Worm (Caenorhabditis elegans) whole organism, mixed stage, embryonic: ENCODE data around the gene F22D3.4.

ENCODE experiments used
- M03D4.4 ChIP-seq: sonication (generic microtip); optimal IDR thresholded peaks from 2 replicates; lab custom pipeline; 2017; ENCODE audit warnings: mild to moderate bottlenecking, missing genetic modification characterization, missing compliant biosample characterization
- bed-3 ChIP-seq: fragments of 200-800 bp; sonication (Bioruptor generic); optimal IDR thresholded peaks from 3 replicates; lab custom pipeline; 2018; ENCODE audit warnings: mild to moderate bottlenecking, missing genetic modification characterization, moderate library complexity, missing compliant biosample characterization
- blmp-1 ChIP-seq: fragments of 150-350 bp; optimal IDR thresholded peaks from 2 replicates; lab custom pipeline; 2014; ENCODE audit warnings: missing biosample characterization, missing genetic modification characterization
- ceh-39 ChIP-seq: fragments of 150-350 bp; optimal IDR thresholded peaks from 2 replicates; lab custom pipeline; 2014; ENCODE audit warnings: missing biosample characterization, missing genetic modification characterization
- ceh-43 ChIP-seq: fragments of 200-800 bp; sonication (Bioruptor generic); optimal IDR thresholded peaks from 2 replicates; lab custom pipeline; 2018; ENCODE audit warnings: mild to moderate bottlenecking, missing genetic modification characterization, moderate library complexity, missing compliant biosample characterization
- ceh-83 ChIP-seq: fragments of 200-800 bp; sonication (Bioruptor generic); optimal IDR thresholded peaks from 2 replicates; lab custom pipeline; 2018; ENCODE audit warnings: mild to moderate bottlenecking, missing genetic modification characterization, missing compliant biosample characterization
- ces-1 ChIP-seq: fragments of 150-350 bp; optimal IDR thresholded peaks from 2 replicates; lab custom pipeline; 2014; ENCODE audit warnings: missing biosample characterization, missing genetic modification reagents, missing genetic modification characterization
- cnd-1 ChIP-seq: fragments of 200-800 bp; sonication (Bioruptor generic); optimal IDR thresholded peaks from 2 replicates; lab custom pipeline; 2018; ENCODE audit warnings: mild to moderate bottlenecking, missing genetic modification characterization, missing compliant biosample characterization
- drap-1 ChIP-seq: fragments of 200-800 bp; sonication (Bioruptor generic); optimal IDR thresholded peaks from 3 replicates; lab custom pipeline; 2018; ENCODE audit warnings: mild to moderate bottlenecking, missing genetic modification characterization, missing compliant biosample characterization
- elt-1 ChIP-seq: sonication (generic microtip); optimal IDR thresholded peaks from 2 replicates; lab custom pipeline; 2017; ENCODE audit warnings: missing genetic modification characterization, mild to moderate bottlenecking, missing compliant biosample characterization, antibody characterized with exemption, moderate library complexity, borderline replicate concordance; ENCODE audit not compliant: insufficient read depth
- elt-3 ChIP-seq: fragments of 150-350 bp; optimal IDR thresholded peaks from 2 replicates; lab custom pipeline; 2014; ENCODE audit warnings: missing biosample characterization, missing genetic modification characterization
- ham-2 ChIP-seq: fragments of 200-800 bp; sonication (Bioruptor generic); optimal IDR thresholded peaks from 2 replicates; lab custom pipeline; 2018; ENCODE audit warnings: mild to moderate bottlenecking, missing genetic modification characterization, missing compliant biosample characterization
- lin-13 ChIP-seq: fragments of 150-350 bp; optimal IDR thresholded peaks from 2 replicates; lab custom pipeline; 2014; ENCODE audit warnings: missing biosample characterization, missing genetic modification characterization
- mab-5 ChIP-seq: fragments of 150-350 bp; optimal IDR thresholded peaks from 2 replicates; lab custom pipeline; 2014; ENCODE audit warnings: missing biosample characterization, missing genetic modification characterization
- mls-2 ChIP-seq: sonication (generic microtip); optimal IDR thresholded peaks from 2 replicates; lab custom pipeline; 2016; ENCODE audit warnings: mild to moderate bottlenecking, missing genetic modification characterization, moderate library complexity, missing compliant biosample characterization
- nhr-12 ChIP-seq: fragments of 150-350 bp; optimal IDR thresholded peaks from 2 replicates; lab custom pipeline; 2014; ENCODE audit warnings: missing biosample characterization, missing genetic modification characterization
- nhr-2 ChIP-seq: fragments of 150-350 bp; optimal IDR thresholded peaks from 2 replicates; lab custom pipeline; 2014; ENCODE audit warnings: missing biosample characterization, missing genetic modification characterization
- nhr-237 ChIP-seq: fragments of 150-350 bp; optimal IDR thresholded peaks from 2 replicates; lab custom pipeline; 2014; ENCODE audit warnings: missing biosample characterization, missing genetic modification characterization
- nhr-28 ChIP-seq: fragments of 150-350 bp; optimal IDR thresholded peaks from 2 replicates; lab custom pipeline; 2014; ENCODE audit warnings: missing biosample characterization, missing genetic modification characterization
- nhr-76 ChIP-seq: sonication (generic microtip); optimal IDR thresholded peaks from 2 replicates; lab custom pipeline; 2017; ENCODE audit warnings: missing biosample characterization, missing genetic modification characterization
- sem-2 ChIP-seq: fragments of 200-800 bp; sonication (Bioruptor generic); optimal IDR thresholded peaks from 2 replicates; lab custom pipeline; 2018; ENCODE audit warnings: mild to moderate bottlenecking, missing genetic modification characterization, missing compliant biosample characterization
- snpc-4 ChIP-seq: fragments of 150-350 bp; optimal IDR thresholded peaks from 2 replicates; lab custom pipeline; 2014; ENCODE audit warnings: missing biosample characterization, missing genetic modification characterization
- sptf-1 ChIP-seq: sonication (generic microtip); optimal IDR thresholded peaks from 2 replicates; lab custom pipeline; 2017; ENCODE audit warnings: mild to moderate bottlenecking, missing genetic modification characterization, moderate library complexity, missing compliant biosample characterization
- unc-120 ChIP-seq: sonication (generic microtip); optimal IDR thresholded peaks from 2 replicates; lab custom pipeline; 2017; ENCODE audit warnings: missing genetic modification characterization, missing compliant biosample characterization; ENCODE audit not compliant: poor library complexity, severe bottlenecking
- unc-39 ChIP-seq: fragments of 150-350 bp; optimal IDR thresholded peaks from 2 replicates; lab custom pipeline; 2014; ENCODE audit warnings: missing biosample characterization, missing genetic modification characterization
- unc-62 ChIP-seq: fragments of 150-350 bp; optimal IDR thresholded peaks from 2 replicates; lab custom pipeline; 2014; ENCODE audit warnings: missing biosample characterization, missing genetic modification reagents, missing genetic modification characterization
- ztf-11 ChIP-seq: fragments of 150-350 bp; optimal IDR thresholded peaks from 2 replicates; lab custom pipeline; 2014; ENCODE audit warnings: missing biosample characterization, missing genetic modification characterization

The F22D3.4 gene

ce11 chrII:6880067-6880466, 47.3 kb downstream of the F22D3.4 start, which contains the start of gene C44B7.7:
TSS of gene C44B7.7 (minus strand) at chrII:6880167.
- TF ChIP-seq unc-39 = no peak
- no peak for TF ChIP-seq ces-1 (GFP tag; lab: Kevin White, UChicago)
- TF ChIP-seq M03D4.4 (tag; lab: Kevin White, UChicago) = no peak
- no peak for TF ChIP-seq sem-2
- TF ChIP-seq, all 35 proteins: peak for 0

DNA sequence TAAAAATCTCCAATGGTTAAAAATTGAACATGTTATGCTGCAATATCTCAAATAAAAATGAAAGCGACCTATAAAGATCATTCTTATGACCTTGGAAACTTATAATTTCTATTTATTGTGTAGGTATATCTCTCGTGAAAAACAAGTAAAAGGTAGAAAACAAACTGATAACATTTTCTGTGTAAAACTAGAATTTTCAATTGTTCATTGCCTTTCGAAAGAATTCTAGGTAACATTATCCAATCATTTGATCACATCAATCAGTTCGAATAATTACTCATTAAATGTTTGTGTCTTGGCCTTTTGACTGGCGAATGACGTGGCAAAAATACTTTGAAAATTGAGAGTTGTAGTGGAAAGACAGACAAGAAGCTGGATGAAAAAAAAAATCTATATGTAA, 49.5 kb downstream of the F22D3.4 start:
- TF ChIP-seq ztf-11 (tag; lab: Kevin White, UChicago) = no peak
- no peak for TF ChIP-seq nhr-28 (tag; lab: Kevin White, UChicago)
- no peak for TF ChIP-seq drap-1 (GFP tag; lab: Kevin White, UChicago)
- no peak for TF ChIP-seq M03D4.4 (tag; lab: Kevin White, UChicago)
- no peak for TF ChIP-seq nhr-2 (tag; lab: Kevin White, UChicago)
- no peak for TF ChIP-seq ceh-83 (GFP tag; lab: Kevin White, UChicago)
- TF ChIP-seq nhr-237 = no peak
- TF ChIP-seq mls-2 = no peak
- no peak for TF ChIP-seq bed-3 (GFP tag; lab: Kevin White, UChicago)
- TF ChIP-seq cnd-1 (tag; lab: Kevin White, UChicago) = no peak
- no peak for TF ChIP-seq lin-13
- TF ChIP-seq unc-62 (GFP tag; lab: Kevin White, UChicago) = no peak
- no peak for TF ChIP-seq ces-1 (GFP tag; lab: Kevin White, UChicago)
- TF ChIP-seq mab-5 = no peak
- TF ChIP-seq nhr-76 (tag; lab: Kevin White, UChicago) = no peak
- TF ChIP-seq elt-3 (tag; lab: Kevin White, UChicago) = no peak
- no peak for TF ChIP-seq ceh-39 (tag; lab: Kevin White, UChicago)
- no peak for TF ChIP-seq unc-39

DNA sequence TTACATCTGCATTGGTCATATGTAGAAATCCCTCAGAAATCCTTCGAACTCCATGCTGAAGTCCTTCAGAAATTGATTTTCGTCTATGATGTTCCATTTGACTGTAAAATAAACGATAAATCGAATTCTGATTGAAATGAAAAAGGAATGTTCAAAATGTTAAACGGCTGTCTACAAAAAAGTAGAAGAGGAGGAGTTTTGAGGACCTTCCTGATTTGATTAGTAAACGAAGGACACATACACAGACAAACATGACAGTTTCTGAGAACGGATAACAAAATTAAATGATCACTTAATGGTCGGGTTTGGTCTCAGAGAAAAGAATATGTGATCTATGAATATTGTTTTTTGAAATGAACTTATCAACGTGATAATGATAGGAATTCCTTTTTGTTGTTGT, 50.4 kb downstream of the F22D3.4 start, which contains the start of gene slc-36.5:
Gene slc-36.5 (minus strand): TSS at position 101 of the 400 bp plus-strand sequence.
- TF ChIP-seq blmp-1 (no peak), elt-1 (tag; lab: Kevin White, UChicago) (no peak), unc-62 (GFP tag; lab: Kevin White, UChicago) (no peak), lin-13 (no peak), ham-2 (GFP tag; lab: Kevin White, UChicago) (no peak), sptf-1 (tag; lab: Kevin White, UChicago) (no peak), M03D4.4 (tag; lab: Kevin White, UChicago) (no peak), unc-120 (tag; lab: Kevin White, UChicago) (no peak), ceh-83 (GFP tag; lab: Kevin White, UChicago) (no peak), ceh-39 (tag; lab: Kevin White, UChicago) (no peak), elt-3 (tag; lab: Kevin White, UChicago) (no peak), ces-1 (GFP tag; lab: Kevin White, UChicago) (no peak), snpc-4 (tag; lab: Kevin White, UChicago) (no peak), mab-5 (no peak), nhr-12 (no peak), bed-3 (GFP tag; lab: Kevin White, UChicago) (no peak), ceh-43 (no peak)
